Worm (Caenorhabditis elegans) whole organism, late embryonic: ENCODE results near the gene pals-27.

Experiments used
- C08G9.2 ChIP-seq: sonication (generic microtip); optimal IDR thresholded peaks from 2 replicates; lab custom pipeline; 2016; ENCODE audit warnings: mild to moderate bottlenecking, missing genetic modification characterization, moderate library complexity, missing compliant biosample characterization
- T23F11.4 ChIP-seq: fragments of 200-800 bp; sonication (Bioruptor generic); optimal IDR thresholded peaks from 2 replicates; lab custom pipeline; 2018; ENCODE audit warnings: mild to moderate bottlenecking, missing genetic modification characterization, missing compliant biosample characterization
- ahr-1 ChIP-seq: sonication (generic microtip); optimal IDR thresholded peaks from 2 replicates; lab custom pipeline; 2016; ENCODE audit warnings: missing genetic modification characterization, missing compliant biosample characterization
- ama-1 ChIP-seq: fragments of 150-350 bp; optimal IDR thresholded peaks from 2 replicates; lab custom pipeline; 2014
- ceh-14 ChIP-seq: sonication (generic microtip); optimal IDR thresholded peaks from 2 replicates; lab custom pipeline; 2016; ENCODE audit warnings: missing genotype, missing genetic modification characterization, missing compliant biosample characterization
- ceh-19 ChIP-seq: fragments of 200-800 bp; sonication (Bioruptor generic); optimal IDR thresholded peaks from 2 replicates; lab custom pipeline; 2018; ENCODE audit warnings: mild to moderate bottlenecking, missing genetic modification characterization, missing compliant biosample characterization
- ceh-2 ChIP-seq: sonication (generic microtip); optimal IDR thresholded peaks from 2 replicates; lab custom pipeline; 2016; ENCODE audit warnings: missing genotype, missing genetic modification characterization, missing compliant biosample characterization
- ceh-31 ChIP-seq: sonication (generic microtip); optimal IDR thresholded peaks from 2 replicates; lab custom pipeline; 2016; ENCODE audit warnings: missing genetic modification characterization, missing compliant biosample characterization
- ceh-48 ChIP-seq: sonication (generic microtip); optimal IDR thresholded peaks from 2 replicates; lab custom pipeline; 2016; ENCODE audit warnings: missing genetic modification characterization, inconsistent platforms, missing compliant biosample characterization
- che-1 ChIP-seq: sonication (generic microtip); optimal IDR thresholded peaks from 2 replicates; lab custom pipeline; 2016; ENCODE audit warnings: mild to moderate bottlenecking, missing genetic modification characterization, missing compliant biosample characterization
- elt-2 ChIP-seq: sonication (generic microtip); optimal IDR thresholded peaks from 2 replicates; lab custom pipeline; 2016; ENCODE audit warnings: missing genetic modification reagents, missing genetic modification characterization, missing compliant biosample characterization
- elt-4 ChIP-seq: sonication (generic microtip); optimal IDR thresholded peaks from 2 replicates; lab custom pipeline; 2016; ENCODE audit warnings: missing genetic modification characterization, missing compliant biosample characterization
- ets-4 ChIP-seq: sonication (generic microtip); optimal IDR thresholded peaks from 2 replicates; lab custom pipeline; 2016; ENCODE audit warnings: missing genetic modification characterization, missing compliant biosample characterization
- fax-1 ChIP-seq: sonication (generic microtip); optimal IDR thresholded peaks from 2 replicates; lab custom pipeline; 2016; ENCODE audit warnings: missing genotype, missing genetic modification characterization, missing compliant biosample characterization
- gmeb-2 ChIP-seq: sonication (generic microtip); optimal IDR thresholded peaks from 2 replicates; lab custom pipeline; 2016; ENCODE audit warnings: missing genetic modification characterization, inconsistent platforms, missing compliant biosample characterization
- hlh-13 ChIP-seq: fragments of 200-800 bp; sonication (Bioruptor generic); optimal IDR thresholded peaks from 2 replicates; lab custom pipeline; 2018; ENCODE audit warnings: mild to moderate bottlenecking, missing genetic modification characterization, missing compliant biosample characterization
- hlh-15 ChIP-seq: sonication (generic microtip); optimal IDR thresholded peaks from 2 replicates; lab custom pipeline; 2016; ENCODE audit warnings: missing genetic modification characterization, missing compliant biosample characterization
- hlh-30 ChIP-seq: sonication (generic microtip); optimal IDR thresholded peaks from 2 replicates; lab custom pipeline; 2017; ENCODE audit warnings: antibody characterized with exemption, missing genetic modification characterization, missing compliant biosample characterization; ENCODE audit not compliant: insufficient read depth
- hlh-8 ChIP-seq: sonication (generic microtip); optimal IDR thresholded peaks from 2 replicates; lab custom pipeline; 2016; ENCODE audit warnings: missing genotype, missing genetic modification characterization, missing compliant biosample characterization
- madf-2 ChIP-seq: sonication (generic microtip); optimal IDR thresholded peaks from 2 replicates; lab custom pipeline; 2017; ENCODE audit warnings: missing genetic modification characterization, missing compliant biosample characterization
- nfya-1 ChIP-seq: sonication (generic microtip); optimal IDR thresholded peaks from 2 replicates; lab custom pipeline; 2017; ENCODE audit warnings: missing genetic modification characterization, mild to moderate bottlenecking, missing compliant biosample characterization, antibody characterized with exemption, moderate library complexity
- npax-4 ChIP-seq: sonication (generic microtip); optimal IDR thresholded peaks from 2 replicates; lab custom pipeline; 2016; ENCODE audit warnings: missing genetic modification characterization, missing compliant biosample characterization
- odd-2 ChIP-seq: sonication (generic microtip); optimal IDR thresholded peaks from 2 replicates; lab custom pipeline; 2017; ENCODE audit warnings: antibody characterized with exemption, mild to moderate bottlenecking, missing genetic modification characterization, missing compliant biosample characterization
- pax-1 ChIP-seq: fragments of 150-350 bp; optimal IDR thresholded peaks from 2 replicates; lab custom pipeline; 2014; ENCODE audit warnings: missing biosample characterization, missing genetic modification characterization
- pha-2 ChIP-seq: sonication (generic microtip); optimal IDR thresholded peaks from 2 replicates; lab custom pipeline; 2017; ENCODE audit warnings: mild to moderate bottlenecking, missing genetic modification characterization, missing compliant biosample characterization
- pha-4 ChIP-seq: fragments of 150-350 bp; optimal IDR thresholded peaks from 2 replicates; lab custom pipeline; 2018; ENCODE audit warnings: missing biosample characterization, missing genetic modification reagents, missing genetic modification characterization
- pqm-1 ChIP-seq: sonication (generic microtip); optimal IDR thresholded peaks from 2 replicates; lab custom pipeline; 2016; ENCODE audit warnings: missing genetic modification characterization, missing compliant biosample characterization
- ref-2 ChIP-seq: sonication (generic microtip); optimal IDR thresholded peaks from 2 replicates; lab custom pipeline; 2016; ENCODE audit warnings: missing genetic modification characterization, missing compliant biosample characterization
- rnt-1 ChIP-seq: sonication (generic microtip); optimal IDR thresholded peaks from 2 replicates; lab custom pipeline; 2016; ENCODE audit warnings: missing genetic modification characterization, missing compliant biosample characterization
- sdc-2 ChIP-seq: sonication (generic microtip); optimal IDR thresholded peaks from 2 replicates; lab custom pipeline; 2016; ENCODE audit warnings: missing genotype, missing genetic modification characterization, missing compliant biosample characterization
- sox-2 ChIP-seq: fragments of 200-800 bp; sonication (Bioruptor generic); IDR thresholded peaks from 2 replicates; pipeline ENCODE4 v1.3.6; 2022; ENCODE audit warnings: missing genetic modification reagents, missing genetic modification characterization, missing compliant biosample characterization
- syd-9 ChIP-seq: sonication (generic microtip); optimal IDR thresholded peaks from 2 replicates; lab custom pipeline; 2016; ENCODE audit warnings: mild to moderate bottlenecking, missing genetic modification characterization, moderate library complexity, missing compliant biosample characterization
- tbx-2 ChIP-seq: sonication (generic microtip); optimal IDR thresholded peaks from 2 replicates; lab custom pipeline; 2016; ENCODE audit warnings: missing genetic modification characterization, missing compliant biosample characterization
- tbx-7 ChIP-seq: sonication (generic microtip); optimal IDR thresholded peaks from 2 replicates; lab custom pipeline; 2016; ENCODE audit warnings: missing genotype, missing genetic modification characterization, missing compliant biosample characterization
- unc-3 ChIP-seq, 2 experiments: fragments of 200-800 bp in 1 of 2; sonication (Bioruptor generic) in 1 of 2; sonication (generic microtip) in 1 of 2; conservative IDR thresholded peaks in 1 of 2; optimal IDR thresholded peaks in 1 of 2; 2 replicates each; pipeline versions ENCODE4 v1.3.6 to Lab custom; 2016 to 2022; ENCODE audit warnings: missing compliant biosample characterization in 2 of 2, missing genetic modification characterization in 2 of 2, missing genetic modification reagents in 1 of 2
- unc-42 ChIP-seq: sonication (generic microtip); optimal IDR thresholded peaks from 2 replicates; lab custom pipeline; 2016; ENCODE audit warnings: missing genotype, missing genetic modification characterization, missing compliant biosample characterization
- zip-5 ChIP-seq: sonication (generic microtip); optimal IDR thresholded peaks from 2 replicates; lab custom pipeline; 2016; ENCODE audit warnings: missing genetic modification characterization, missing compliant biosample characterization

The pals-27 gene

ce11 chrIII:4335614-4336013 lies 45.8 kb upstream of the pals-27 start (continued):
- TF ChIP-seq pqm-1 (tag; lab: Kevin White, UChicago) (no peak), ceh-14 (tag; lab: Kevin White, UChicago) (peak; percentile 13), pax-1 (tag; lab: Kevin White, UChicago) (no peak), hlh-15 (tag; lab: Kevin White, UChicago) (no peak), hlh-30 (no peak), zip-5 (tag; lab: Kevin White, UChicago) (no peak), T23F11.4 (GFP tag; lab: Kevin White, UChicago) (no peak), madf-2 (tag; lab: Kevin White, UChicago) (no peak), nfya-1 (tag; lab: Kevin White, UChicago) (peak; percentile 26), ama-1 (lab: Kevin White, UChicago) (no peak)
- TF ChIP-seq, all 69 proteins: peak for 7

DNA sequence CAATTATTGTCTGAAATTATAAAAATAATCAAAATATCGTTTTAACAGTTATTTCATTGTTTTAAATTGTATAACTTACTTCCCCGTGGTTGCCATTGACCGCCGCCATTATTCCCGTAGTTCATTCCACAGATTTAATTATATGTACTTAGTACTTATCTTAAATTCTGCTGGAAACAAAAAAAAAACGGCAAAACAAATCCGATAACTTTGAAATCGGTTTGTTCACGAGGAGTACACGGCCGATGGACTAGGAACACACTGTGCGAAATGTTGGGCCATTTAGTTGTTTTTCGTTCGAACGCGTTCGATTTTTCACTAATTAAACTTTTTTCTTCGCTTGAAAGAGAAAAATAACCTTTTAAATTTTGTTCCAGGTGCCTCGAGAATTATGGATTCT lies 38.4 kb upstream of the pals-27 start, which contains the start of the genes B0285.3 and lcmt-1:
TSS of gene B0285.3 (minus strand) at position 267 of the 400 bp plus-strand sequence.
TSS of gene lcmt-1 (plus strand) at position 377 of the 400 bp plus-strand sequence.
- peak; percentile 20 for TF ChIP-seq unc-42
- TF ChIP-seq C08G9.2 (tag; lab: Kevin White, UChicago): peak; percentile 84
- TF ChIP-seq hlh-8 (tag; lab: Kevin White, UChicago): peak; percentile 19
- peak; percentile 31 for TF ChIP-seq rnt-1 (tag; lab: Kevin White, UChicago)
- TF ChIP-seq tbx-2 (tag; lab: Kevin White, UChicago): peak; percentile 60
- TF ChIP-seq ceh-19 (GFP tag; lab: Kevin White, UChicago): no peak
- TF ChIP-seq elt-2 (tag; lab: Kevin White, UChicago): peak; percentile 19
- peak; percentile 35 for TF ChIP-seq ref-2 (tag; lab: Kevin White, UChicago)
- TF ChIP-seq ets-4 (tag; lab: Kevin White, UChicago): peak; percentile 44
- peak; percentile 44 for TF ChIP-seq zip-5 (tag; lab: Kevin White, UChicago)
- peak; percentile 80 for TF ChIP-seq ceh-2
- TF ChIP-seq ceh-31 (tag; lab: Kevin White, UChicago): peak; percentile 77
- TF ChIP-seq sox-2: no peak
- TF ChIP-seq gmeb-2 (tag; lab: Kevin White, UChicago): no peak
- peak; percentile 73 for TF ChIP-seq tbx-7 (tag; lab: Kevin White, UChicago)

- no peak for TF ChIP-seq elt-4 (tag; lab: Kevin White, UChicago)
- TF ChIP-seq che-1 (tag; lab: Kevin White, UChicago): no peak
These were observed 36.4 kb upstream of the pals-27 start, which contains the start of gene hse-5 for ce11 chrIII:4345034-4345433. Gene hse-5, plus strand, starts transcription at chrIII:4345334.

ce11 chrIII:4349799-4350198 lies 31.6 kb upstream of the pals-27 start, which contains the start of gene B0285.6:
Gene B0285.6, plus strand, starts transcription at chrIII:4350099.
- TF ChIP-seq pha-2 (no peak), sdc-2 (tag; lab: Kevin White, UChicago) (no peak), hlh-13 (GFP tag; lab: Kevin White, UChicago) (no peak), fax-1 (no peak), hlh-15 (tag; lab: Kevin White, UChicago) (no peak), T23F11.4 (GFP tag; lab: Kevin White, UChicago) (no peak), pha-4 (tag; lab: Kevin White, UChicago) (no peak), odd-2 (tag; lab: Kevin White, UChicago) (no peak), ceh-48 (tag; lab: Kevin White, UChicago) (no peak), hlh-8 (tag; lab: Kevin White, UChicago) (no peak), C08G9.2 (tag; lab: Kevin White, UChicago) (no peak), ahr-1 (tag; lab: Kevin White, UChicago) (no peak), npax-4 (tag; lab: Kevin White, UChicago) (no peak), rnt-1 (tag; lab: Kevin White, UChicago) (no peak), unc-3 (GFP tag; conservative IDR thresholded peaks at IDR 0.05; lab: Robert Waterston, UW) (no peak), unc-3 (tag; optimal IDR thresholded peaks at IDR 0.05; lab: Kevin White, UChicago) (no peak), madf-2 (tag; lab: Kevin White, UChicago) (no peak), syd-9 (no peak)
